Fruit fly (Drosophila melanogaster) whole organism, embryonic: ENCODE results near the gene CG5160.

Experiments used
- Ada2b ChIP-seq: fragments of 200-800 bp; sonication (Bioruptor generic); IDR thresholded peaks from 2 replicates; pipeline ENCODE4 v1.3.6; 2022; ENCODE audit warnings: missing biosample characterization, missing genetic modification characterization
- CG10543 ChIP-seq: fragments of 200-800 bp; sonication (Bioruptor generic); optimal IDR thresholded peaks from 3 replicates; lab custom pipeline; 2017; ENCODE audit warnings: missing biosample characterization, mild to moderate bottlenecking, missing genetic modification characterization, moderate library complexity
- CG11504 ChIP-seq: fragments of 200-800 bp; sonication (Bioruptor generic); optimal IDR thresholded peaks from 3 replicates; lab custom pipeline; 2019; ENCODE audit warnings: missing biosample characterization, mild to moderate bottlenecking, missing genetic modification characterization, moderate library complexity
- CG11723 ChIP-seq: fragments of 200-800 bp; sonication (Bioruptor generic); optimal IDR thresholded peaks from 2 replicates; lab custom pipeline; 2017; ENCODE audit warnings: missing biosample characterization, mild to moderate bottlenecking, missing genetic modification characterization
- CG12299 ChIP-seq: fragments of 200-800 bp; sonication (Bioruptor generic); optimal IDR thresholded peaks from 2 replicates; lab custom pipeline; 2018; ENCODE audit warnings: missing biosample characterization, mild to moderate bottlenecking, missing genetic modification characterization
- CG1233 ChIP-seq: fragments of 200-800 bp; sonication (Bioruptor generic); optimal IDR thresholded peaks from 4 replicates; lab custom pipeline; 2018; ENCODE audit warnings: missing biosample characterization, mild to moderate bottlenecking, missing genetic modification characterization
- CG12391 ChIP-seq: fragments of 200-800 bp; sonication (Bioruptor generic); optimal IDR thresholded peaks from 3 replicates; lab custom pipeline; 2018; ENCODE audit warnings: missing biosample characterization, mild to moderate bottlenecking, missing genetic modification characterization, moderate library complexity
- CG12769 ChIP-seq: fragments of 200-800 bp; sonication (Bioruptor generic); optimal IDR thresholded peaks from 2 replicates; lab custom pipeline; 2019; ENCODE audit warnings: missing biosample characterization, mild to moderate bottlenecking, missing genetic modification characterization, moderate library complexity
- CG12942 ChIP-seq: fragments of 200-800 bp; sonication (Bioruptor generic); optimal IDR thresholded peaks from 3 replicates; lab custom pipeline; 2016; ENCODE audit warnings: missing biosample characterization, missing genetic modification characterization
- CG17359 ChIP-seq: fragments of 200-800 bp; sonication (Bioruptor generic); optimal IDR thresholded peaks from 3 replicates; lab custom pipeline; 2018; ENCODE audit warnings: missing biosample characterization, mild to moderate bottlenecking, missing genetic modification characterization, moderate library complexity
- CG17612 ChIP-seq: fragments of 200-800 bp; sonication (Bioruptor generic); IDR thresholded peaks from 2 replicates; pipeline ENCODE4 v1.3.6; 2022; ENCODE audit warnings: missing biosample characterization, missing genetic modification characterization
- CG18619 ChIP-seq: fragments of 200-800 bp; sonication (Bioruptor generic); optimal IDR thresholded peaks from 3 replicates; lab custom pipeline; 2017; ENCODE audit warnings: missing biosample characterization, mild to moderate bottlenecking, missing genetic modification characterization
- CG18764 ChIP-seq: fragments of 200-800 bp; sonication (Bioruptor generic); optimal IDR thresholded peaks from 3 replicates; lab custom pipeline; 2016; ENCODE audit warnings: missing biosample characterization, missing genetic modification characterization
- CG2120 ChIP-seq: fragments of 200-800 bp; sonication (Bioruptor generic); optimal IDR thresholded peaks from 3 replicates; lab custom pipeline; 2016; ENCODE audit warnings: missing biosample characterization, missing genetic modification characterization
- CG30020 ChIP-seq: fragments of 200-800 bp; optimal IDR thresholded peaks from 2 replicates; lab custom pipeline; 2019; ENCODE audit warnings: missing biosample characterization, mild to moderate bottlenecking, missing genetic modification characterization, moderate library complexity
- CG32767 ChIP-seq: fragments of 200-800 bp; sonication (Bioruptor generic); IDR thresholded peaks from 2 replicates; pipeline ENCODE4 v1.3.6; 2022; ENCODE audit warnings: missing biosample characterization, missing genetic modification characterization
- CG3847 ChIP-seq: fragments of 200-800 bp; sonication (Bioruptor generic); IDR thresholded peaks from 2 replicates; pipeline ENCODE4 v1.3.6; 2022; ENCODE audit warnings: missing biosample characterization, missing genetic modification characterization
- CG4707 ChIP-seq: fragments of 200-800 bp; sonication (Bioruptor generic); optimal IDR thresholded peaks from 2 replicates; lab custom pipeline; 2018; ENCODE audit warnings: missing biosample characterization, mild to moderate bottlenecking, missing genetic modification characterization, moderate library complexity
- CG4820 ChIP-seq: fragments of 200-800 bp; sonication (Bioruptor generic); optimal IDR thresholded peaks from 3 replicates; lab custom pipeline; 2016; ENCODE audit warnings: missing biosample characterization, missing genetic modification characterization
- CG6683 ChIP-seq: fragments of 200-800 bp; sonication (Bioruptor generic); optimal IDR thresholded peaks from 2 replicates; lab custom pipeline; 2017; ENCODE audit warnings: missing biosample characterization, mild to moderate bottlenecking, missing genetic modification characterization, missing genetic modification reagents
- CG8359 ChIP-seq: fragments of 200-800 bp; sonication (Bioruptor generic); optimal IDR thresholded peaks from 2 replicates; lab custom pipeline; 2017; ENCODE audit warnings: missing biosample characterization, mild to moderate bottlenecking, missing genetic modification characterization, borderline replicate concordance
- CG8388 ChIP-seq: fragments of 200-800 bp; sonication (Bioruptor generic); optimal IDR thresholded peaks from 2 replicates; lab custom pipeline; 2019; ENCODE audit warnings: missing biosample characterization, mild to moderate bottlenecking, missing genetic modification characterization, moderate library complexity
- CG9797 ChIP-seq: fragments of 200-800 bp; sonication (Bioruptor generic); optimal IDR thresholded peaks from 3 replicates; lab custom pipeline; 2018; ENCODE audit warnings: missing biosample characterization, mild to moderate bottlenecking, missing genetic modification characterization
- CG9932 ChIP-seq: fragments of 200-800 bp; sonication (Bioruptor generic); IDR thresholded peaks from 2 replicates; pipeline ENCODE4 v1.3.6; 2022; ENCODE audit warnings: missing biosample characterization, missing genetic modification characterization
- Dip2 ChIP-seq: fragments of 200-800 bp; sonication (Bioruptor generic); IDR thresholded peaks from 2 replicates; pipeline ENCODE4 v1.3.6; 2022; ENCODE audit warnings: missing biosample characterization, missing genetic modification characterization
- Dp ChIP-seq: fragments of 200-800 bp; sonication (Bioruptor generic); optimal IDR thresholded peaks from 2 replicates; lab custom pipeline; 2018; ENCODE audit warnings: missing biosample characterization, mild to moderate bottlenecking, missing genetic modification characterization, moderate library complexity
- HLH3B ChIP-seq: fragments of 200-800 bp; sonication (Bioruptor generic); IDR thresholded peaks from 2 replicates; pipeline ENCODE4 v1.3.6; 2022; ENCODE audit warnings: missing biosample characterization, missing genetic modification characterization
- MBD-R2 ChIP-seq: fragments of 200-800 bp; sonication (Bioruptor generic); IDR thresholded peaks from 2 replicates; pipeline ENCODE4 v1.3.6; 2022; ENCODE audit warnings: missing biosample characterization, missing genetic modification characterization
- Mad ChIP-seq: fragments of 200-800 bp; sonication (Bioruptor generic); optimal IDR thresholded peaks from 2 replicates; lab custom pipeline; 2016; ENCODE audit warnings: missing biosample characterization, missing genetic modification characterization
- Nf-YB ChIP-seq: fragments of 200-800 bp; sonication (Bioruptor generic); optimal IDR thresholded peaks from 3 replicates; lab custom pipeline; 2019; ENCODE audit warnings: missing biosample characterization, mild to moderate bottlenecking, missing genetic modification characterization, moderate library complexity
- Pdp1 ChIP-seq, 2 experiments: fragments of 200-800 bp; sonication (Bioruptor generic); optimal IDR thresholded peaks; 3 replicates each; lab custom pipeline; 2016; ENCODE audit warnings: missing biosample characterization in 2 of 2, missing genetic modification characterization in 2 of 2, mild to moderate bottlenecking in 1 of 2, moderate library complexity in 1 of 2
- Sox102F ChIP-seq: fragments of 200-800 bp; sonication (Bioruptor generic); optimal IDR thresholded peaks from 2 replicates; lab custom pipeline; 2018; ENCODE audit warnings: missing biosample characterization, mild to moderate bottlenecking, missing genetic modification characterization, moderate library complexity
- Sry-δ ChIP-seq: fragments of 200-800 bp; sonication (Bioruptor generic); optimal IDR thresholded peaks from 2 replicates; lab custom pipeline; 2016; ENCODE audit warnings: missing biosample characterization, missing genetic modification characterization
- abd-A ChIP-seq: fragments of 200-800 bp; sonication (Bioruptor generic); optimal IDR thresholded peaks from 3 replicates; lab custom pipeline; 2019; ENCODE audit warnings: missing biosample characterization, mild to moderate bottlenecking, missing genetic modification characterization, moderate library complexity
- crc ChIP-seq: fragments of 200-800 bp; sonication (Bioruptor generic); optimal IDR thresholded peaks from 2 replicates; lab custom pipeline; 2016; ENCODE audit warnings: missing biosample characterization, missing genetic modification characterization
- croc ChIP-seq: fragments of 200-800 bp; sonication (Bioruptor generic); conservative IDR thresholded peaks from 3 replicates; pipeline ENCODE4 v1.3.6; 2022; ENCODE audit warnings: missing biosample characterization, missing genetic modification characterization
- gro ChIP-seq: fragments of 200-800 bp; sonication (Bioruptor generic); optimal IDR thresholded peaks from 2 replicates; lab custom pipeline; 2016; ENCODE audit warnings: missing biosample characterization, missing genetic modification characterization
- lab ChIP-seq: fragments of 200-800 bp; sonication (Bioruptor generic); optimal IDR thresholded peaks from 3 replicates; lab custom pipeline; 2017; ENCODE audit warnings: missing biosample characterization, missing genetic modification characterization, mild to moderate bottlenecking, moderate library complexity, missing genetic modification reagents
- nerfin-1 ChIP-seq: fragments of 200-800 bp; sonication (Bioruptor generic); optimal IDR thresholded peaks from 3 replicates; lab custom pipeline; 2019; ENCODE audit warnings: missing biosample characterization, mild to moderate bottlenecking, missing genetic modification characterization, moderate library complexity
- nom ChIP-seq: fragments of 200-800 bp; sonication (Bioruptor generic); optimal IDR thresholded peaks from 2 replicates; lab custom pipeline; 2017; ENCODE audit warnings: missing biosample characterization, missing genetic modification characterization, mild to moderate bottlenecking, moderate library complexity, missing genetic modification reagents
- pita ChIP-seq: fragments of 200-800 bp; sonication (Bioruptor generic); optimal IDR thresholded peaks from 2 replicates; lab custom pipeline; 2017; ENCODE audit warnings: missing biosample characterization, mild to moderate bottlenecking, missing genetic modification characterization
- salm ChIP-seq: fragments of 200-800 bp; sonication (Bioruptor generic); optimal IDR thresholded peaks from 2 replicates; lab custom pipeline; 2018; ENCODE audit warnings: missing biosample characterization, mild to moderate bottlenecking, missing genetic modification characterization
- sens-2 ChIP-seq: fragments of 200-800 bp; sonication (Bioruptor generic); IDR thresholded peaks from 2 replicates; pipeline ENCODE4 v1.3.6; 2022; ENCODE audit warnings: missing biosample characterization, missing genetic modification characterization
- sr ChIP-seq: fragments of 200-800 bp; sonication (Bioruptor generic); IDR thresholded peaks from 3 replicates; pipeline ENCODE4 v1.3.6; 2022; ENCODE audit warnings: missing biosample characterization, missing genetic modification characterization
- tgo ChIP-seq: fragments of 200-800 bp; sonication (Bioruptor generic); IDR thresholded peaks from 3 replicates; pipeline ENCODE4 v1.3.6; 2022; ENCODE audit warnings: missing biosample characterization, missing genetic modification characterization
- trh ChIP-seq: fragments of 200-800 bp; sonication (Bioruptor generic); optimal IDR thresholded peaks from 2 replicates; lab custom pipeline; 2016; ENCODE audit warnings: missing biosample characterization, missing genetic modification characterization

Gene CG5160

DNA sequence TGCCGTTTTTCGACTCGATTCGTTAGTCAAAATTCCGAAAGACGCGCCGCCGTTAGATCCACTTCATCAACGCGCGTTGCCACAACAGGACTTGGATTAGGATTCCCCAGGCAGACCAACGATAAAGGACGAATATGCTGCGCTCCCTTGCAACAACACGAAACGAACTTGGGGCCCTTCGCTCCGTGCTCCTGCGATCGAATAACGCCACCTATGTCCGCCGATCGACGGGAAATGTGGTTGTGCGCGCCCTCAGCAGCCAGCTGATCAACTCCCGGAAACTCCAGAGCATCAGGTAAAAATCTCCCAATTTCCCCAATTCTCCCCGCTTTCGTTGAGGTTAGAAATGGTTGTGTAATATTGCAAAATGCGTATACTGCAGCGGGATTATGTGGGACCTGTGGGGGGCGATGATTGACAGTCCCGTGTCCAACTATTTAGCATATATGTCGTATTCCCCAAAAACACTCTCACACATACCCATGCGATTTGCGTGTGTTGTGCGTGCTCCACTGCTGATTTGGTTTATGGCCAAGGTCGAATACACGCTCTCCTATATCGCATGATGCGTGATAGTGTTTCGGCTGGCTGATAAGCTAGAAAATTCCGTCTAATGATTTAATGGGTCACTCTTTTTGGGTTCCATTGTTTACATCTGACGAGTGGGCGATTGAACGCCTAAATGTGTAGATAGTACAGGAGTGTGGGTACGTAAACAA lies 28.7 kb upstream of the CG5160 start (continued):
- TF ChIP-seq CG12769 (tag; lab: Kevin White, UChicago) (peak; percentile 81), CG8359 (peak; percentile 19), Dip2 (GFP tag; lab: Robert Waterston, UW) (no peak)

DNA sequence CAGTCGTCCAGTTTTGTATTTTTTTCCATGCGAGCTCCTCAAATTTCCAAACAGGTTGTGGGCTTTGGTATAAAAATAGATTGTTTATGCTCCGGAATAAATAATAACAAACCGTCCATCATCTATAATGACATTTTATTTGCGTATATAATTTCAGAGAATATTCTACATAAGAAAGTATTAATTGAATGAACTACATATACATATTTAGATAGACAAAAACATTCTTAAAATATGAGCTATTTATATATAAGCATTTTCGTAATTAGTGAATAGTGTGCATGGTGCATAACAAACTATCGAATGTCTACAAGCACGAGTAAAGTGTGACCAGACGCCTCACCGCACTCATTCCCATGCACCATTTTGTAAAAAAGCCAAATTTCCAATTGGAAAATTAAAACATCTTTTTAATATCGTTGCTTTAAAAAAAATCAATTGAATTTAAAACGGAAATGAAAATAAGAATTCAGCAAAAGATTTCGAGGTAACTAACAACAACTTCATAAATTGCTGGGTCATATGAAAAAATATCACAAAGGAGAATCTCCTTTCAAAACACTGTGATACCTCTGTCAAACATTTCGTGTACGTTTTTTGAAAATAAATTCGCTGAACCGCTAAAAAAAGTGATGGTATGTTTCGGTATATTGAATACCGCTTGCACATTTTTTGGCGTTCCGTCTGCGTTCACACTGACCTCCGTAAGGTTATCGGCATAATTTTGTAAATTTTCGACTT lies 27.9 kb upstream of the CG5160 start, which contains the start of gene muc:
muc (plus strand) TSS at position 541 of the 741 bp plus-strand sequence.
- no peak for TF ChIP-seq pita (GFP tag; lab: Kevin White, UChicago)
- peak; percentile 49 for TF ChIP-seq Dp
- TF ChIP-seq Pdp1 (GFP tag; optimal IDR thresholded peaks at IDR 0.05; lab: Kevin White, UChicago) = peak; percentile 28 to 38
- peak; percentile 20 for TF ChIP-seq CG4820
- TF ChIP-seq CG8388 = no peak
- peak; percentile 7 for TF ChIP-seq CG18764 (GFP tag; lab: Kevin White, UChicago)
- no peak for TF ChIP-seq sr
- no peak for TF ChIP-seq crc (GFP tag; lab: Kevin White, UChicago)
- no peak for TF ChIP-seq Nf-YB (GFP tag; lab: Kevin White, UChicago)
- TF ChIP-seq CG11723 = no peak
- peak; percentile 48 for TF ChIP-seq CG12942 (GFP tag; lab: Kevin White, UChicago)
- peak; percentile 70 for TF ChIP-seq Sry-δ (GFP tag; lab: Kevin White, UChicago)
- TF ChIP-seq trh (GFP tag; lab: Kevin White, UChicago) = no peak
- TF ChIP-seq CG17612 (GFP tag; lab: Robert Waterston, UW) = no peak
- TF ChIP-seq lab (GFP tag; lab: Kevin White, UChicago) = no peak
- peak; percentile 52 for TF ChIP-seq tgo (GFP tag; lab: Robert Waterston, UW)
- TF ChIP-seq MBD-R2 = no peak; the same call in 1 of the 2 replicates
- TF ChIP-seq CG9797 (GFP tag; lab: Kevin White, UChicago) = peak; percentile 64
- TF ChIP-seq sens-2 = no peak
- no peak for TF ChIP-seq CG6683 (GFP tag; lab: Kevin White, UChicago)
- TF ChIP-seq CG30020 (tag; lab: Kevin White, UChicago) = peak; percentile 94
- TF ChIP-seq Ada2b (GFP tag; lab: Robert Waterston, UW) = no peak
- TF ChIP-seq Sox102F (GFP tag; lab: Kevin White, UChicago) = peak; percentile 33
- TF ChIP-seq CG10543 (GFP tag; lab: Kevin White, UChicago) = peak; percentile 8
- no peak for TF ChIP-seq CG4707
- TF ChIP-seq CG1233 (GFP tag; lab: Kevin White, UChicago) = no peak
- no peak for TF ChIP-seq nom (GFP tag; lab: Kevin White, UChicago)
- no peak for TF ChIP-seq gro
- TF ChIP-seq CG12391 (tag; lab: Kevin White, UChicago) = peak; percentile 68
- no peak for TF ChIP-seq CG32767 (GFP tag; lab: Robert Waterston, UW)
- peak; percentile 53 for TF ChIP-seq abd-A
- TF ChIP-seq croc = no peak
- peak; percentile 41 for TF ChIP-seq CG17359 (tag; lab: Kevin White, UChicago)
- peak; percentile 55 for TF ChIP-seq CG11504 (tag; lab: Kevin White, UChicago)
- TF ChIP-seq CG9932 = peak; percentile 72
- peak; percentile 15 for TF ChIP-seq CG18619 (GFP tag; lab: Kevin White, UChicago)
- no peak for TF ChIP-seq salm (tag; lab: Kevin White, UChicago)
- TF ChIP-seq CG12299 (tag; lab: Kevin White, UChicago) = no peak
- peak; percentile 48; the same call in 1 of the 2 replicates for TF ChIP-seq CG3847 (GFP tag; lab: Robert Waterston, UW)
- peak; percentile 40 for TF ChIP-seq Mad (GFP tag; lab: Kevin White, UChicago)
- TF ChIP-seq CG2120 (GFP tag; lab: Kevin White, UChicago) = peak; percentile 62
- TF ChIP-seq nerfin-1 (tag; lab: Kevin White, UChicago) = peak; percentile 40
- TF ChIP-seq HLH3B (GFP tag; lab: Robert Waterston, UW) = peak; percentile 45; the same call in 1 of the 2 replicates
